Worm (Caenorhabditis elegans) whole organism, L4 larva: ENCODE results near the gene C46F2.1.

ENCODE experiments used
- Y105C5A.15 ChIP-seq: fragments of 200-800 bp; sonication (Bioruptor generic); IDR thresholded peaks from 2 replicates; pipeline ENCODE4 v1.3.6; 2022; ENCODE audit warnings: missing genetic modification characterization, missing compliant biosample characterization
- ZK546.5 ChIP-seq, 2 experiments: sonication (generic microtip); optimal IDR thresholded peaks; 2 replicates each; lab custom pipeline; 2017; ENCODE audit warnings: missing biosample characterization in 2 of 2, missing genetic modification characterization in 2 of 2
- aha-1 ChIP-seq: fragments of 150-350 bp; peaks from one replicate; lab custom pipeline; 2014; ENCODE audit warnings: missing biosample characterization, missing genetic modification characterization
- fkh-10 ChIP-seq: fragments of 150-350 bp; optimal IDR thresholded peaks from 2 replicates; lab custom pipeline; 2014; ENCODE audit warnings: missing biosample characterization, missing genetic modification reagents, missing genetic modification characterization
- lin-1 ChIP-seq: fragments of 200-800 bp; sonication (Bioruptor generic); IDR thresholded peaks from 2 replicates; pipeline ENCODE4 v1.3.6; 2022; ENCODE audit warnings: missing genetic modification reagents, missing genetic modification characterization, missing compliant biosample characterization
- lsy-2 ChIP-seq, 2 experiments: fragments of 150-350 bp in 1 of 2; sonication (generic microtip) in 1 of 2; optimal IDR thresholded peaks; 2 replicates each; lab custom pipeline; 2014 to 2017; ENCODE audit warnings: missing biosample characterization in 2 of 2, missing genetic modification characterization in 2 of 2
- mdl-1 ChIP-seq, 2 experiments: fragments of 150-350 bp in 1 of 2; sonication (generic microtip) in 1 of 2; optimal IDR thresholded peaks; 2 replicates each; lab custom pipeline; 2014 to 2017; ENCODE audit warnings: missing biosample characterization in 2 of 2, missing genetic modification characterization in 2 of 2
- nhr-11 ChIP-seq: fragments of 150-350 bp; optimal IDR thresholded peaks from 2 replicates; lab custom pipeline; 2014; ENCODE audit warnings: missing biosample characterization, missing genetic modification characterization
- nhr-237 ChIP-seq: sonication (generic microtip); optimal IDR thresholded peaks from 2 replicates; lab custom pipeline; 2017; ENCODE audit warnings: missing biosample characterization, missing genetic modification characterization
- pqm-1 ChIP-seq: sonication (generic microtip); optimal IDR thresholded peaks from 2 replicates; lab custom pipeline; 2017; ENCODE audit warnings: missing biosample characterization, missing genetic modification characterization
- skn-1 ChIP-seq: fragments of 150-350 bp; optimal IDR thresholded peaks from 2 replicates; lab custom pipeline; 2014; ENCODE audit warnings: missing biosample characterization, missing genetic modification characterization
- spr-1 ChIP-seq: sonication (generic microtip); optimal IDR thresholded peaks from 2 replicates; lab custom pipeline; 2016; ENCODE audit warnings: mild to moderate bottlenecking, missing genetic modification characterization, missing compliant biosample characterization
- unc-62 ChIP-seq, 3 experiments: fragments of 150-350 bp in 1 of 3; sonication (generic microtip); optimal IDR thresholded peaks in 2 of 3; peaks in 1 of 3; 1 replicate in 1 of 3; 2 replicates in 2 of 3; lab custom pipeline; 2014 to 2017; ENCODE audit warnings: missing biosample characterization in 3 of 3, missing genetic modification characterization in 3 of 3, missing genetic modification reagents in 3 of 3, missing genotype in 1 of 3
- ztf-11 ChIP-seq: fragments of 150-350 bp; optimal IDR thresholded peaks from 2 replicates; lab custom pipeline; 2014; ENCODE audit warnings: missing biosample characterization, missing genetic modification characterization

- no peak for TF ChIP-seq ZK546.5 (tag; optimal IDR thresholded peaks at IDR 0.05; lab: Kevin White, UChicago)
- TF ChIP-seq nhr-237 (tag; lab: Kevin White, UChicago), result no peak
- no peak for TF ChIP-seq pqm-1
- TF ChIP-seq unc-62 (GFP tag; optimal IDR thresholded peaks at IDR 0.05 in 1 of 2; lab: Kevin White, UChicago), result no peak
- no peak for TF ChIP-seq unc-62 (tag; optimal IDR thresholded peaks at IDR 0.05; lab: Kevin White, UChicago)
- no peak for TF ChIP-seq lin-1 (GFP tag; lab: Robert Waterston, UW)
- no peak for TF ChIP-seq spr-1
- no peak for TF ChIP-seq aha-1 (tag; lab: Kevin White, UChicago)
- no peak for TF ChIP-seq Y105C5A.15 (GFP tag; lab: Robert Waterston, UW)
- TF ChIP-seq skn-1 (tag; lab: Kevin White, UChicago), result no peak
- TF ChIP-seq fkh-10 (GFP tag; lab: Kevin White, UChicago), result no peak
- TF ChIP-seq nhr-11, result no peak
- TF ChIP-seq ztf-11 (tag; lab: Kevin White, UChicago), result no peak
- TF ChIP-seq mdl-1 (tag; optimal IDR thresholded peaks at IDR 0.05; lab: Kevin White, UChicago), result no peak
- no peak for TF ChIP-seq lsy-2 (tag; optimal IDR thresholded peaks at IDR 0.05; lab: Kevin White, UChicago)
These were observed 8.5 kb downstream of the C46F2.1 start, which contains the start of gene dao-3 for ce11 chrX:8086450-8086724.
